In genomic region chr3L:22369467-22370018, dm6 we compare ENCODE assay signal across 4 fruit fly cellular contexts.
TF ChIP-seq lines count a peak whose summit lies in the region.

No protein-coding gene starts in this region.

- no peak for TF ChIP-seq CTCF in whole organism, embryonic (GFP tag; optimal IDR thresholded peaks at IDR 0.05; lab: Kevin White, UChicago)

TF ChIP-seq in whole organism, embryonic, 481 proteins besides CTCF, POLR2A, EP300 and RAD21:
- TF ChIP-seq ems (GFP tag; optimal IDR thresholded peaks at IDR 0.05; lab: Kevin White, UChicago), result no peak
- TF ChIP-seq CG15073 (GFP tag; optimal IDR thresholded peaks at IDR 0.05; lab: Kevin White, UChicago), result no peak
- TF ChIP-seq phol (tag; optimal IDR thresholded peaks at IDR 0.05; lab: Kevin White, UChicago), result peak; percentile 56
- TF ChIP-seq H2.0 (GFP tag; IDR thresholded peaks at IDR 0.05; lab: Robert Waterston, UW), result no peak
- no peak for TF ChIP-seq CG12744 (GFP tag; optimal IDR thresholded peaks at IDR 0.05; lab: Kevin White, UChicago)
- TF ChIP-seq Mrtf (GFP tag; IDR thresholded peaks at IDR 0.05; lab: Robert Waterston, UW), result 0 out of 3 replicates have a peak, but pooled peaks have one; percentile 18
- TF ChIP-seq Tbp (GFP tag; optimal IDR thresholded peaks at IDR 0.05; lab: Kevin White, UChicago), result no peak

TF ChIP-seq in whole organism, prepupa, 60 proteins besides CTCF, POLR2A, EP300 and RAD21:
- TF ChIP-seq Sox102F (GFP tag; optimal IDR thresholded peaks at IDR 0.05; lab: Kevin White, UChicago) (no peak), Eip78C (GFP tag; lab: Kevin White, UChicago) (peak; percentile 17), svp (GFP tag; lab: Kevin White, UChicago) (peak; percentile 100), spab (GFP tag; optimal IDR thresholded peaks at IDR 0.05; lab: Kevin White, UChicago) (no peak), CG6163 (GFP tag; IDR thresholded peaks at IDR 0.05; lab: Robert Waterston, UW) (0 out of 3 replicates have a peak, but pooled peaks have one; percentile 15), acj6 (GFP tag; optimal IDR thresholded peaks at IDR 0.05; lab: Kevin White, UChicago) (no peak)

TF ChIP-seq in whole organism, pupa, 21 proteins besides CTCF, POLR2A, EP300 and RAD21:
- TF ChIP-seq EcR (GFP tag; optimal IDR thresholded peaks at IDR 0.05; lab: Kevin White, UChicago), result peak; percentile 66
- no peak for TF ChIP-seq CG12605 (GFP tag; IDR thresholded peaks at IDR 0.05; lab: Robert Waterston, UW)

TF ChIP-seq in whole organism, wandering third instar larva, 38 proteins besides CTCF, POLR2A, EP300 and RAD21:
- TF ChIP-seq HLH106 (tag; optimal IDR thresholded peaks at IDR 0.05; lab: Kevin White, UChicago) (no peak), Rel (GFP tag; optimal IDR thresholded peaks at IDR 0.05; lab: Kevin White, UChicago) (no peak), Rel (tag; optimal IDR thresholded peaks at IDR 0.05; lab: Kevin White, UChicago) (peak; percentile 84)
